Worm (Caenorhabditis elegans) whole organism, L3 larva: ENCODE measurements around the gene C07E3.9.

ENCODE experiments used
- ama-1 ChIP-seq: fragments of 150-350 bp; optimal IDR thresholded peaks from 2 replicates; lab custom pipeline; 2018
- ceh-16 ChIP-seq: sonication (generic microtip); optimal IDR thresholded peaks from 2 replicates; lab custom pipeline; 2017; ENCODE audit warnings: missing biosample characterization, missing genetic modification characterization
- ceh-82 ChIP-seq: fragments of 150-350 bp; optimal IDR thresholded peaks from 2 replicates; lab custom pipeline; 2014; ENCODE audit warnings: missing biosample characterization, missing genetic modification characterization
- fkh-10 ChIP-seq: sonication (generic microtip); optimal IDR thresholded peaks from 2 replicates; lab custom pipeline; 2017; ENCODE audit warnings: missing biosample characterization, missing genetic modification reagents, missing genetic modification characterization
- nhr-76 ChIP-seq: fragments of 150-350 bp; sonication (generic microtip); optimal IDR thresholded peaks from 5 replicates; lab custom pipeline; 2014; ENCODE audit warnings: missing biosample characterization, missing genetic modification characterization
- nhr-77 ChIP-seq: fragments of 150-350 bp; optimal IDR thresholded peaks from 2 replicates; lab custom pipeline; 2014; ENCODE audit warnings: missing biosample characterization, missing genetic modification characterization
- pha-4 ChIP-seq: fragments of 150-350 bp; optimal IDR thresholded peaks from 2 replicates; lab custom pipeline; 2014; ENCODE audit warnings: missing biosample characterization, missing genetic modification reagents, missing genetic modification characterization
- skn-1 ChIP-seq: fragments of 150-350 bp; optimal IDR thresholded peaks from 2 replicates; lab custom pipeline; 2014; ENCODE audit warnings: missing biosample characterization, missing genetic modification characterization
- unc-62 ChIP-seq: fragments of 150-350 bp; sonication (generic microtip); optimal IDR thresholded peaks from 4 replicates; lab custom pipeline; 2014; ENCODE audit warnings: missing biosample characterization, missing genetic modification reagents, missing genetic modification characterization
- ztf-11 ChIP-seq: fragments of 150-350 bp; optimal IDR thresholded peaks from 2 replicates; lab custom pipeline; 2014; ENCODE audit warnings: missing biosample characterization, missing genetic modification characterization

DNA sequence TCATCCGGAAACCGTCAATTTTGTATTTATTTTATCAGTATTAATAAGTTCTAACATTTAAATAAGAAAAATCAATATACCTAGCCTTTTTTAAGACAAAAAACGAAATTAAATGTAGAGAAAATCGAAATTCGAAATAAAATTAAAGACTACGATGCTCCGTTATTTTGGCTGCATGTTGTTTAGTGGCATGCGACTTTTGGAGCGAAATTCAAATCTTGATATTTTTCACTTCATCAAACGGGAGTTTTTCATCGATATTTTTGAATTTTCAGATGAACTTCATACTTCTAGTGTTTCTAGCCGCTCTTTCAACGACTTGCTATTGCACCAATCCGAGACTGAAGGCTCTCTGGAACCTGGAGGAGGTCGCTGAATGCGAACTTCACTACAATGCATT is at the start of gene C07E3.9:
- no peak for TF ChIP-seq ceh-16 (tag; lab: Kevin White, UChicago)
- TF ChIP-seq nhr-76, result no peak
- TF ChIP-seq skn-1, result no peak
- TF ChIP-seq ama-1 (lab: Kevin White, UChicago), result no peak
- TF ChIP-seq ztf-11 (tag; lab: Kevin White, UChicago), result no peak
- TF ChIP-seq unc-62 (GFP tag; lab: Kevin White, UChicago), result no peak
- TF ChIP-seq nhr-77 (tag; lab: Kevin White, UChicago), result no peak
- TF ChIP-seq ceh-82, result no peak
- peak; percentile 39 for TF ChIP-seq pha-4 (tag; lab: Kevin White, UChicago)
- no peak for TF ChIP-seq fkh-10
